Worm (Caenorhabditis elegans) whole organism, L4 larva: ENCODE results near the gene F20A1.2.
A peak's percentile ranks its signal among the peaks of the same experiment; 100 is the strongest.

ENCODE experiments used
- F37D6.2 ChIP-seq: sonication (generic microtip); optimal IDR thresholded peaks from 2 replicates; lab custom pipeline; 2016; ENCODE audit warnings: mild to moderate bottlenecking, missing genetic modification characterization, missing compliant biosample characterization
- T26A8.4 ChIP-seq: fragments of 200-800 bp; sonication (Bioruptor generic); IDR thresholded peaks from 2 replicates; pipeline ENCODE4 v1.3.6; 2022; ENCODE audit warnings: missing genetic modification characterization, missing compliant biosample characterization
- Y105C5A.15 ChIP-seq: fragments of 200-800 bp; sonication (Bioruptor generic); IDR thresholded peaks from 2 replicates; pipeline ENCODE4 v1.3.6; 2022; ENCODE audit warnings: missing genetic modification characterization, missing compliant biosample characterization
- Y5F2A.4 ChIP-seq: fragments of 200-800 bp; sonication (Bioruptor generic); optimal IDR thresholded peaks from 2 replicates; lab custom pipeline; 2018; ENCODE audit warnings: mild to moderate bottlenecking, missing genetic modification characterization, missing compliant biosample characterization
- Y75B8A.6 ChIP-seq: fragments of 200-800 bp; sonication (Bioruptor generic); IDR thresholded peaks from 2 replicates; pipeline ENCODE4 v1.3.6; 2022; ENCODE audit warnings: missing genetic modification reagents, missing genetic modification characterization, missing compliant biosample characterization
- ZK337.2 ChIP-seq: fragments of 200-800 bp; sonication (Bioruptor generic); IDR thresholded peaks from 2 replicates; pipeline ENCODE4 v1.3.6; 2022; ENCODE audit warnings: missing genetic modification reagents, missing genetic modification characterization, missing compliant biosample characterization
- aha-1 ChIP-seq: fragments of 150-350 bp; peaks from one replicate; lab custom pipeline; 2014; ENCODE audit warnings: missing biosample characterization, missing genetic modification characterization
- ama-1 ChIP-seq: fragments of 150-350 bp; optimal IDR thresholded peaks from 2 replicates; lab custom pipeline; 2014; ENCODE audit warnings: inconsistent platforms, mixed read lengths
- ceh-44 ChIP-seq: fragments of 200-800 bp; sonication (Bioruptor generic); IDR thresholded peaks from 2 replicates; pipeline ENCODE4 v1.3.6; 2022; ENCODE audit warnings: missing genetic modification reagents, missing genetic modification characterization, missing compliant biosample characterization
- ceh-82 ChIP-seq: sonication (generic microtip); optimal IDR thresholded peaks from 2 replicates; lab custom pipeline; 2017; ENCODE audit warnings: missing biosample characterization, missing genetic modification characterization
- ctbp-1 ChIP-seq: fragments of 200-800 bp; sonication (Bioruptor generic); IDR thresholded peaks from 2 replicates; pipeline ENCODE4 v1.3.6; 2022; ENCODE audit warnings: missing genetic modification reagents, missing genetic modification characterization, missing compliant biosample characterization
- daf-16 ChIP-seq, 3 experiments: sonication (generic microtip); optimal IDR thresholded peaks; 2 replicates each; lab custom pipeline; 2016 to 2017; ENCODE audit warnings: missing genetic modification characterization in 3 of 3, missing genetic modification reagents in 3 of 3, mild to moderate bottlenecking in 2 of 3, missing compliant biosample characterization in 2 of 3, missing biosample characterization in 1 of 3, moderate library complexity in 1 of 3
- daf-8 ChIP-seq: fragments of 200-800 bp; sonication (Bioruptor generic); IDR thresholded peaks from 2 replicates; pipeline ENCODE4 v1.3.6; 2022; ENCODE audit warnings: missing genetic modification characterization, missing compliant biosample characterization
- dmd-6 ChIP-seq: fragments of 200-800 bp; sonication (Bioruptor generic); IDR thresholded peaks from 2 replicates; pipeline ENCODE4 v1.3.6; 2022; ENCODE audit warnings: missing genetic modification reagents, missing genetic modification characterization, missing compliant biosample characterization
- dmd-9 ChIP-seq: fragments of 200-800 bp; sonication (Bioruptor generic); IDR thresholded peaks from 2 replicates; pipeline ENCODE4 v1.3.6; 2022; ENCODE audit warnings: missing genetic modification reagents, missing genetic modification characterization, missing compliant biosample characterization
- dpl-1 ChIP-seq: fragments of 150-350 bp; optimal IDR thresholded peaks from 2 replicates; lab custom pipeline; 2014; ENCODE audit warnings: missing biosample characterization, missing genetic modification reagents, missing genetic modification characterization
- gei-8 ChIP-seq: fragments of 200-800 bp; sonication (Bioruptor generic); optimal IDR thresholded peaks from 2 replicates; lab custom pipeline; 2018; ENCODE audit warnings: mild to moderate bottlenecking, missing genetic modification characterization, missing compliant biosample characterization
- hlh-11 ChIP-seq: fragments of 200-800 bp; sonication (Bioruptor generic); optimal IDR thresholded peaks from 2 replicates; lab custom pipeline; 2018; ENCODE audit warnings: mild to moderate bottlenecking, missing genetic modification characterization, missing compliant biosample characterization
- hmg-1.1 ChIP-seq: fragments of 200-800 bp; sonication (Bioruptor generic); IDR thresholded peaks from 2 replicates; pipeline ENCODE4 v1.3.6; 2022; ENCODE audit warnings: missing genetic modification reagents, missing genetic modification characterization, missing compliant biosample characterization
- jun-1 ChIP-seq: fragments of 150-350 bp; optimal IDR thresholded peaks from 2 replicates; lab custom pipeline; 2014; ENCODE audit warnings: missing biosample characterization, missing genetic modification reagents, missing genetic modification characterization
- lin-1 ChIP-seq: fragments of 200-800 bp; sonication (Bioruptor generic); IDR thresholded peaks from 2 replicates; pipeline ENCODE4 v1.3.6; 2022; ENCODE audit warnings: missing genetic modification reagents, missing genetic modification characterization, missing compliant biosample characterization
- lin-13 ChIP-seq: fragments of 150-350 bp; optimal IDR thresholded peaks from 2 replicates; lab custom pipeline; 2014; ENCODE audit warnings: missing biosample characterization, missing genetic modification reagents, missing genetic modification characterization
- lin-15B ChIP-seq: fragments of 150-350 bp; sonication (generic microtip); optimal IDR thresholded peaks from 3 replicates; lab custom pipeline; 2014; ENCODE audit warnings: missing biosample characterization, missing genetic modification characterization
- lin-29 ChIP-seq: fragments of 200-800 bp; sonication (Bioruptor generic); IDR thresholded peaks from 2 replicates; pipeline ENCODE4 v1.3.6; 2022; ENCODE audit warnings: missing genetic modification reagents, missing genetic modification characterization, missing compliant biosample characterization
- lsy-2 ChIP-seq, 2 experiments: fragments of 150-350 bp in 1 of 2; sonication (generic microtip) in 1 of 2; optimal IDR thresholded peaks; 2 replicates each; lab custom pipeline; 2014 to 2017; ENCODE audit warnings: missing biosample characterization in 2 of 2, missing genetic modification characterization in 2 of 2
- mdl-1 ChIP-seq, 2 experiments: fragments of 150-350 bp in 1 of 2; sonication (generic microtip) in 1 of 2; optimal IDR thresholded peaks; 2 replicates each; lab custom pipeline; 2014 to 2017; ENCODE audit warnings: missing biosample characterization in 2 of 2, missing genetic modification characterization in 2 of 2
- mep-1 ChIP-seq: fragments of 150-350 bp; sonication (generic microtip); optimal IDR thresholded peaks from 3 replicates; lab custom pipeline; 2014; ENCODE audit warnings: missing biosample characterization, missing genetic modification characterization
- mxl-2 ChIP-seq: fragments of 200-800 bp; sonication (Bioruptor generic); conservative IDR thresholded peaks from 2 replicates; pipeline ENCODE4 v1.3.6; 2022; ENCODE audit warnings: missing genetic modification reagents, missing genetic modification characterization, missing compliant biosample characterization
- mxl-3 ChIP-seq: fragments of 200-800 bp; sonication (Bioruptor generic); optimal IDR thresholded peaks from 2 replicates; lab custom pipeline; 2018; ENCODE audit warnings: mild to moderate bottlenecking, missing genetic modification characterization, missing compliant biosample characterization
- nhr-11 ChIP-seq: fragments of 150-350 bp; optimal IDR thresholded peaks from 2 replicates; lab custom pipeline; 2014; ENCODE audit warnings: missing biosample characterization, missing genetic modification characterization
- nhr-28 ChIP-seq: fragments of 150-350 bp; optimal IDR thresholded peaks from 2 replicates; lab custom pipeline; 2014; ENCODE audit warnings: missing biosample characterization, missing genetic modification characterization
- nhr-6 ChIP-seq: fragments of 150-350 bp; optimal IDR thresholded peaks from 2 replicates; lab custom pipeline; 2014; ENCODE audit warnings: missing biosample characterization, missing genetic modification characterization
- php-3 ChIP-seq: fragments of 200-800 bp; sonication (Bioruptor generic); IDR thresholded peaks from 2 replicates; pipeline ENCODE4 v1.3.6; 2022; ENCODE audit warnings: missing genetic modification reagents, missing genetic modification characterization, missing compliant biosample characterization
- pqm-1 ChIP-seq: sonication (generic microtip); optimal IDR thresholded peaks from 2 replicates; lab custom pipeline; 2017; ENCODE audit warnings: missing biosample characterization, missing genetic modification characterization
- rbr-2 ChIP-seq: sonication (generic microtip); optimal IDR thresholded peaks from 2 replicates; lab custom pipeline; 2016; ENCODE audit warnings: missing genotype, missing genetic modification characterization, missing compliant biosample characterization
- saeg-2 ChIP-seq: fragments of 200-800 bp; sonication (Bioruptor generic); IDR thresholded peaks from 2 replicates; pipeline ENCODE4 v1.3.6; 2022; ENCODE audit warnings: missing genetic modification reagents, missing genetic modification characterization, missing compliant biosample characterization
- sdz-12 ChIP-seq: fragments of 200-800 bp; sonication (Bioruptor generic); optimal IDR thresholded peaks from 2 replicates; lab custom pipeline; 2018; ENCODE audit warnings: mild to moderate bottlenecking, missing genetic modification characterization, missing compliant biosample characterization
- snpc-1.2 ChIP-seq: fragments of 200-800 bp; sonication (Bioruptor generic); IDR thresholded peaks from 2 replicates; pipeline ENCODE4 v1.3.6; 2022; ENCODE audit warnings: missing genetic modification reagents, missing genetic modification characterization, missing compliant biosample characterization
- snpc-4 ChIP-seq: fragments of 150-350 bp; optimal IDR thresholded peaks from 2 replicates; lab custom pipeline; 2014; ENCODE audit warnings: missing biosample characterization, missing genetic modification characterization
- spr-1 ChIP-seq: sonication (generic microtip); optimal IDR thresholded peaks from 2 replicates; lab custom pipeline; 2016; ENCODE audit warnings: mild to moderate bottlenecking, missing genetic modification characterization, missing compliant biosample characterization
- tag-97 ChIP-seq: fragments of 200-800 bp; sonication (Bioruptor generic); IDR thresholded peaks from 2 replicates; pipeline ENCODE4 v1.3.6; 2022; ENCODE audit warnings: missing genetic modification characterization, missing compliant biosample characterization
- unc-39 ChIP-seq: sonication (generic microtip); optimal IDR thresholded peaks from 2 replicates; lab custom pipeline; 2017; ENCODE audit warnings: missing biosample characterization, missing genetic modification characterization
- unc-62 ChIP-seq, 3 experiments: fragments of 150-350 bp in 1 of 3; sonication (generic microtip); optimal IDR thresholded peaks in 2 of 3; peaks in 1 of 3; 1 replicate in 1 of 3; 2 replicates in 2 of 3; lab custom pipeline; 2014 to 2017; ENCODE audit warnings: missing biosample characterization in 3 of 3, missing genetic modification characterization in 3 of 3, missing genetic modification reagents in 3 of 3, missing genotype in 1 of 3
- zfp-3 ChIP-seq: fragments of 200-800 bp; sonication (Bioruptor generic); conservative IDR thresholded peaks from 2 replicates; pipeline ENCODE4 v1.3.6; 2022; ENCODE audit warnings: missing genetic modification reagents, missing genetic modification characterization, missing compliant biosample characterization
- zip-2 ChIP-seq: fragments of 150-350 bp; optimal IDR thresholded peaks from 2 replicates; lab custom pipeline; 2014; ENCODE audit warnings: missing biosample characterization, missing genetic modification characterization
- ztf-11 ChIP-seq: fragments of 150-350 bp; optimal IDR thresholded peaks from 2 replicates; lab custom pipeline; 2014; ENCODE audit warnings: missing biosample characterization, missing genetic modification characterization
- ztf-7 ChIP-seq: fragments of 150-350 bp; optimal IDR thresholded peaks from 2 replicates; lab custom pipeline; 2014; ENCODE audit warnings: missing biosample characterization, missing genetic modification characterization

The F20A1.2 gene

ce11 chrV:7093720-7094401, 47.8 kb downstream of the F20A1.2 start, which contains the start of gene nhr-135 (continued):
- TF ChIP-seq snpc-1.2 (GFP tag; lab: Robert Waterston, UW) = no peak
- peak; percentile 4 for TF ChIP-seq gei-8 (GFP tag; lab: Kevin White, UChicago)
- TF ChIP-seq Y75B8A.6 (GFP tag; lab: Robert Waterston, UW) = no peak
- TF ChIP-seq lin-29 (GFP tag; lab: Robert Waterston, UW) = no peak
- TF ChIP-seq T26A8.4 (GFP tag; lab: Robert Waterston, UW) = no peak
- TF ChIP-seq dmd-6 (GFP tag; lab: Robert Waterston, UW) = peak; percentile 94
- TF ChIP-seq lin-1 (GFP tag; lab: Robert Waterston, UW) = peak; percentile 62; the same call in 1 of the 2 replicates
- TF ChIP-seq unc-62 (GFP tag; optimal IDR thresholded peaks at IDR 0.05 in 1 of 2; lab: Kevin White, UChicago) = peak in 1 of 2 experiments; percentile 32
- no peak for TF ChIP-seq unc-62 (tag; optimal IDR thresholded peaks at IDR 0.05; lab: Kevin White, UChicago)
- 0 out of 2 replicates have a peak, but pooled peaks have one; percentile 45 for TF ChIP-seq saeg-2 (GFP tag; lab: Robert Waterston, UW)
- TF ChIP-seq lsy-2 (tag; optimal IDR thresholded peaks at IDR 0.05; lab: Kevin White, UChicago) = peak in 1 of 2 experiments; percentile 46
- peak; percentile 99 for TF ChIP-seq nhr-28 (tag; lab: Kevin White, UChicago)
- TF ChIP-seq pqm-1 = peak; percentile 57
- TF ChIP-seq daf-16 (GFP tag; optimal IDR thresholded peaks at IDR 0.05; lab: Kevin White, UChicago) = peak in 1 of 2 experiments; percentile 7
- peak; percentile 84 for TF ChIP-seq daf-16 (tag; optimal IDR thresholded peaks at IDR 0.05; lab: Kevin White, UChicago)
- TF ChIP-seq ztf-11 (tag; lab: Kevin White, UChicago) = no peak
- peak; percentile 72 for TF ChIP-seq mep-1 (tag; lab: Kevin White, UChicago)
- TF ChIP-seq mxl-3 (GFP tag; lab: Kevin White, UChicago) = peak; percentile 87
- TF ChIP-seq mxl-2 (GFP tag; lab: Robert Waterston, UW) = no peak
- no peak for TF ChIP-seq tag-97 (GFP tag; lab: Robert Waterston, UW)
- TF ChIP-seq ztf-7 (tag; lab: Kevin White, UChicago) = peak; percentile 32
- peak; percentile 82 to 97 for TF ChIP-seq mdl-1 (tag; optimal IDR thresholded peaks at IDR 0.05; lab: Kevin White, UChicago)
- TF ChIP-seq sdz-12 (GFP tag; lab: Kevin White, UChicago) = no peak
- TF ChIP-seq aha-1 (tag; lab: Kevin White, UChicago) = peak; percentile 98
- no peak for TF ChIP-seq Y5F2A.4
- TF ChIP-seq ceh-44 (GFP tag; lab: Robert Waterston, UW) = no peak
- peak; percentile 7 for TF ChIP-seq spr-1 (tag; lab: Kevin White, UChicago)
- TF ChIP-seq php-3 (GFP tag; lab: Robert Waterston, UW) = 0 out of 2 replicates have a peak, but pooled peaks have one; percentile 37

ce11 chrV:7095254-7095990, 49.3 kb downstream of the F20A1.2 start:
- TF ChIP-seq nhr-11 (no peak), dpl-1 (no peak), zfp-3 (GFP tag; lab: Robert Waterston, UW) (no peak), lin-15B (tag; lab: Kevin White, UChicago) (no peak), jun-1 (tag; lab: Kevin White, UChicago) (no peak), daf-8 (GFP tag; lab: Robert Waterston, UW) (no peak), hmg-1.1 (GFP tag; lab: Robert Waterston, UW) (no peak), hlh-11 (tag; lab: Kevin White, UChicago) (peak; percentile 50), ceh-82 (no peak), Y105C5A.15 (GFP tag; lab: Robert Waterston, UW) (no peak), snpc-4 (tag; lab: Kevin White, UChicago) (no peak), lin-13 (GFP tag; lab: Kevin White, UChicago) (no peak), ama-1 (lab: Kevin White, UChicago) (no peak), rbr-2 (tag; lab: Kevin White, UChicago) (no peak), F37D6.2 (tag; lab: Kevin White, UChicago) (no peak), ctbp-1 (GFP tag; lab: Robert Waterston, UW) (no peak), nhr-6 (no peak), gei-8 (GFP tag; lab: Kevin White, UChicago) (no peak), dmd-9 (GFP tag; lab: Robert Waterston, UW) (no peak), saeg-2 (GFP tag; lab: Robert Waterston, UW) (no peak), Y5F2A.4 (no peak), zip-2 (tag; lab: Kevin White, UChicago) (no peak), ZK337.2 (GFP tag; lab: Robert Waterston, UW) (no peak), unc-39 (tag; lab: Kevin White, UChicago) (no peak)
